Fruit fly (Drosophila melanogaster): Measurements from ENCODE around the gene PICK1.

Gene PICK1

DNA sequence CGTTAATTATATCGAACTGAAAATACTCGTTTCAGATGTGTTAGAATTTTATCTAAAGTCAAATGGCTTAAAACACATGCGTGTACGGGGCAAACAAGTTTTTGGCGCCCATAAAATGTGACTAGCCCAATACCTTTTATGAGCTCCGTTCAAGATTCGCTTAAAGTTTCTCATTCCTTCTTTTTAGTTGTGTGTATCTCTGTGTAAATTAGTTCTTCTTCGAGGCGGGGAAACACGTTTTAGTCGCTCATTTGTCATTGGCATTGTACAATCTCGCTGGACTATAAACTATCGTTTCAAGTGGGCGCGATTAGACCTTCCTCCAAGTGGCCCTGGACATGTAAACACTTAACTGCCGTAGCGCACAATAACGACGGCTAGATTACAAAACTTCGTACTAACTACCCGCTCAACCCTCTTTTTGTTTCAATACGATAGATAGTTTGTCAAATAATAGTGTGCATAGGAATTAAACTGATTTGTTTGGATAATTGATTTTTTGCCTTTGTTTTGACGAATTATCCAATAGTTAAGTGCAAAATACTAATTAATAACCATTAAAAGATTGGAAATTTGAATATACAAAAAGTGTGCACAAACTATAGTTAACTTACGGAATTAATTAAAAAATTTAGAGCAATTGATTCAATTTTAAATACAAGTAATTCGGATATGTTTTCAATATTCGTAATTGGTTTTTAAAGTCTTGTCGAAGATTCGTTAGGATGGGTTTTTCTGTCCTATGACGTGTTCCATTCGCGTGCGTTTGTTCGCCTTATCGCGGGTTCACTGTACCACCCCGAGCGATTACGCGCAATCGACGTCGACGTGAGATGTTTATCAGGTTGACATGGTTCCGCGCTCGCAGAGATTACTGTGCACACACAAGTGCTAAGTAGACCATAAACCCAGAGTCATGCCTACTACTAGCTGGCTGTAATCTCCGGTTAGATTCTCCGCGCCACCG is 25.9 kb downstream of the PICK1 start:
- TF ChIP-seq acj6 (GFP tag; optimal IDR thresholded peaks at IDR 0.05) (peak; percentile 23), vri (GFP tag; optimal IDR thresholded peaks at IDR 0.05) (peak; percentile 83), achi (GFP tag; optimal IDR thresholded peaks at IDR 0.05) (peak; percentile 22), Sox15 (GFP tag; optimal IDR thresholded peaks at IDR 0.05) (no peak), CG32006 (GFP tag; optimal IDR thresholded peaks at IDR 0.05) (peak; percentile 58), CG6163 (GFP tag; IDR thresholded peaks at IDR 0.05) (peak; percentile 67; the same call in 2 of the 3 replicates), CG11762 (GFP tag; optimal IDR thresholded peaks at IDR 0.05; ENCODE audit: insufficient read depth) (peak; percentile 11), esn (GFP tag; optimal IDR thresholded peaks at IDR 0.05) (peak; percentile 42), cyc (GFP tag; optimal IDR thresholded peaks at IDR 0.05) (peak; percentile 48), Hr38 (GFP tag; optimal IDR thresholded peaks at IDR 0.05) (no peak), CG6792 (GFP tag; optimal IDR thresholded peaks at IDR 0.05) (no peak), CG8319 (GFP tag; optimal IDR thresholded peaks at IDR 0.05) (no peak), Blimp-1 (GFP tag; optimal IDR thresholded peaks at IDR 0.05) (no peak), CG11902 (GFP tag; optimal IDR thresholded peaks at IDR 0.05) (no peak), Hr39 (GFP tag; optimal IDR thresholded peaks at IDR 0.05) (no peak), net (GFP tag; optimal IDR thresholded peaks at IDR 0.05) (peak; percentile 29), lz (GFP tag; optimal IDR thresholded peaks at IDR 0.05) (peak; percentile 24), CG11294 (GFP tag; IDR thresholded peaks at IDR 0.05) (peak; percentile 36; the same call in 1 of the 2 replicates), svp (GFP tag) (peak; percentile 94), CG9139 (GFP tag; optimal IDR thresholded peaks at IDR 0.05) (no peak), Sox14 (GFP tag; optimal IDR thresholded peaks at IDR 0.05) (peak; percentile 26), Eip75B (GFP tag; optimal IDR thresholded peaks at IDR 0.05) (peak; percentile 15), topi (GFP tag; optimal IDR thresholded peaks at IDR 0.05) (peak; percentile 48), CG16779 (tag; optimal IDR thresholded peaks at IDR 0.05) (peak; percentile 9), Eip93F (GFP tag; optimal IDR thresholded peaks at IDR 0.05) (no peak), CG34406 (GFP tag; optimal IDR thresholded peaks at IDR 0.05) (peak; percentile 6), CG3919 (GFP tag; optimal IDR thresholded peaks at IDR 0.05) (peak; percentile 26), spab (GFP tag; optimal IDR thresholded peaks at IDR 0.05) (peak; percentile 36), fd85E (GFP tag; optimal IDR thresholded peaks at IDR 0.05) (no peak), Ets21C (GFP tag; optimal IDR thresholded peaks at IDR 0.05) (no peak), CG10669 (GFP tag; optimal IDR thresholded peaks at IDR 0.05) (peak; percentile 58), pdm3 (GFP tag; optimal IDR thresholded peaks at IDR 0.05) (no peak), Sox102F (GFP tag; optimal IDR thresholded peaks at IDR 0.05) (no peak), CG8119 (GFP tag; IDR thresholded peaks at IDR 0.05) (no peak), CG15336 (GFP tag; IDR thresholded peaks at IDR 0.05) (peak; percentile 45; the same call in 1 of the 2 replicates), Smox (GFP tag; optimal IDR thresholded peaks at IDR 0.05) (no peak), CG4318 (GFP tag; optimal IDR thresholded peaks at IDR 0.05) (no peak), salr (GFP tag; optimal IDR thresholded peaks at IDR 0.05) (no peak), CG6808 (GFP tag; optimal IDR thresholded peaks at IDR 0.05) (no peak), Gug (GFP tag; IDR thresholded peaks at IDR 0.05) (peak; percentile 32; the same call in 1 of the 2 replicates), Lpt (GFP tag; optimal IDR thresholded peaks at IDR 0.05) (peak; percentile 3), dsx (GFP tag; optimal IDR thresholded peaks at IDR 0.05; ENCODE audit: poor library complexity, severe bottlenecking) (no peak), CG1621 (tag; optimal IDR thresholded peaks at IDR 0.05) (no peak), fkh (GFP tag; optimal IDR thresholded peaks at IDR 0.05) (peak; percentile 12), CG6854 (GFP tag; optimal IDR thresholded peaks at IDR 0.05) (no peak), Hr4 (GFP tag; optimal IDR thresholded peaks at IDR 0.05) (peak; percentile 53), Ets96B (tag; optimal IDR thresholded peaks at IDR 0.05) (peak; percentile 54), CG3032 (tag; optimal IDR thresholded peaks at IDR 0.05) (peak; percentile 40), Eip78C (GFP tag) (peak; percentile 88)

Measured in whole organism, prepupa.